Fruit fly (Drosophila melanogaster) whole organism, embryonic: Measurements from ENCODE around the gene CG4004.

Experiments
- CG10431 ChIP-seq: fragments of 200-800 bp; sonication (Bioruptor generic); optimal IDR thresholded peaks from 3 replicates; lab custom pipeline; 2018; ENCODE audit warnings: missing biosample characterization, mild to moderate bottlenecking, missing genetic modification characterization
- CG10565 ChIP-seq: fragments of 200-800 bp; sonication (Bioruptor generic); optimal IDR thresholded peaks from 3 replicates; lab custom pipeline; 2016; ENCODE audit warnings: missing biosample characterization, mild to moderate bottlenecking, missing genetic modification characterization
- CG10979 ChIP-seq: fragments of 200-800 bp; sonication (Bioruptor generic); optimal IDR thresholded peaks from 2 replicates; lab custom pipeline; 2018; ENCODE audit warnings: missing biosample characterization, mild to moderate bottlenecking, missing genetic modification characterization, moderate library complexity
- CG11093 ChIP-seq: fragments of 200-800 bp; sonication (Bioruptor generic); IDR thresholded peaks from 3 replicates; pipeline ENCODE4 v1.3.6; 2022; ENCODE audit warnings: missing biosample characterization, missing genetic modification characterization
- CG13775 ChIP-seq: fragments of 200-800 bp; sonication (Bioruptor generic); optimal IDR thresholded peaks from 3 replicates; lab custom pipeline; 2017; ENCODE audit warnings: missing biosample characterization, mild to moderate bottlenecking, missing genetic modification characterization
- CG14710 ChIP-seq: fragments of 200-800 bp; sonication (Bioruptor generic); optimal IDR thresholded peaks from 3 replicates; lab custom pipeline; 2019; ENCODE audit warnings: missing biosample characterization, mild to moderate bottlenecking, missing genetic modification characterization, moderate library complexity
- CG1602 ChIP-seq: fragments of 200-800 bp; sonication (Bioruptor generic); optimal IDR thresholded peaks from 3 replicates; lab custom pipeline; 2016; ENCODE audit warnings: missing biosample characterization, missing genetic modification characterization
- CG1647 ChIP-seq: fragments of 200-800 bp; sonication (Bioruptor generic); optimal IDR thresholded peaks from 3 replicates; lab custom pipeline; 2016; ENCODE audit warnings: missing biosample characterization, missing genetic modification characterization
- CG16815 ChIP-seq: fragments of 200-800 bp; sonication (Bioruptor generic); optimal IDR thresholded peaks from 3 replicates; lab custom pipeline; 2017; ENCODE audit warnings: missing biosample characterization, mild to moderate bottlenecking, missing genetic modification characterization
- CG18011 ChIP-seq: fragments of 200-800 bp; sonication (Bioruptor generic); optimal IDR thresholded peaks from 2 replicates; lab custom pipeline; 2017; ENCODE audit warnings: missing biosample characterization, missing genetic modification characterization, mild to moderate bottlenecking, moderate library complexity, missing genotype
- CG18262 ChIP-seq: fragments of 200-800 bp; optimal IDR thresholded peaks from 3 replicates; lab custom pipeline; 2019; ENCODE audit warnings: missing biosample characterization, mild to moderate bottlenecking, missing genetic modification characterization, moderate library complexity
- CG34376 ChIP-seq: fragments of 200-800 bp; sonication (Bioruptor generic); optimal IDR thresholded peaks from 2 replicates; lab custom pipeline; 2018; ENCODE audit warnings: missing biosample characterization, mild to moderate bottlenecking, missing genetic modification characterization
- CG6813 ChIP-seq: fragments of 200-800 bp; sonication (Bioruptor generic); optimal IDR thresholded peaks from 2 replicates; lab custom pipeline; 2017; ENCODE audit warnings: missing biosample characterization, missing genetic modification characterization, mild to moderate bottlenecking, moderate library complexity, missing genetic modification reagents
- CG7556 ChIP-seq: fragments of 200-800 bp; sonication (Bioruptor generic); optimal IDR thresholded peaks from 2 replicates; lab custom pipeline; 2017; ENCODE audit warnings: missing biosample characterization, mild to moderate bottlenecking, missing genetic modification characterization
- CG7839 ChIP-seq: fragments of 200-800 bp; sonication (Bioruptor generic); optimal IDR thresholded peaks from 3 replicates; lab custom pipeline; 2018; ENCODE audit warnings: missing biosample characterization, mild to moderate bottlenecking, missing genetic modification characterization, moderate library complexity
- CG7928 ChIP-seq: fragments of 200-800 bp; sonication (Bioruptor generic); optimal IDR thresholded peaks from 2 replicates; lab custom pipeline; 2017; ENCODE audit warnings: missing biosample characterization, mild to moderate bottlenecking, missing genetic modification characterization
- D ChIP-seq, 2 experiments: fragments of 200-800 bp in 1 of 2; fragments of >200 bp in 1 of 2; sonication (Bioruptor generic) in 1 of 2; optimal IDR thresholded peaks; 2 replicates in 1 of 2; 3 replicates in 1 of 2; lab custom pipeline; 2017; ENCODE audit warnings: mild to moderate bottlenecking in 1 of 2, missing biosample characterization in 1 of 2, missing genetic modification characterization in 1 of 2, missing genetic modification reagents in 1 of 2
- Ets65A ChIP-seq: fragments of 200-800 bp; sonication (Bioruptor generic); peaks from one replicate; lab custom pipeline; 2016; ENCODE audit warnings: missing biosample characterization, missing genetic modification characterization
- Fer2 ChIP-seq: fragments of 200-800 bp; sonication (Bioruptor generic); optimal IDR thresholded peaks from 2 replicates; lab custom pipeline; 2018; ENCODE audit warnings: missing biosample characterization, mild to moderate bottlenecking, missing genetic modification characterization, moderate library complexity
- H2.0 ChIP-seq: fragments of 200-800 bp; sonication (Bioruptor generic); IDR thresholded peaks from 2 replicates; pipeline ENCODE4 v1.3.6; 2022; ENCODE audit warnings: missing biosample characterization, missing genetic modification characterization
- Kr ChIP-seq: fragments of 200-800 bp; sonication (Bioruptor generic); optimal IDR thresholded peaks from 2 replicates; lab custom pipeline; 2017; ENCODE audit warnings: missing biosample characterization, mild to moderate bottlenecking, missing genetic modification characterization
- Lhr ChIP-seq: fragments of 200-800 bp; sonication (Bioruptor generic); optimal IDR thresholded peaks from 3 replicates; lab custom pipeline; 2017; ENCODE audit warnings: mild to moderate bottlenecking, missing biosample characterization, missing genetic modification reagents, missing genetic modification characterization
- Mrtf ChIP-seq: fragments of 200-800 bp; sonication (Bioruptor generic); IDR thresholded peaks from 3 replicates; pipeline ENCODE4 v1.3.6; 2022; ENCODE audit warnings: missing biosample characterization, missing genetic modification characterization
- NFAT ChIP-seq: fragments of 200-800 bp; sonication (Bioruptor generic); IDR thresholded peaks from 2 replicates; pipeline ENCODE4 v1.3.6; 2022; ENCODE audit warnings: missing biosample characterization, missing genetic modification characterization
- NK7.1 ChIP-seq: fragments of 200-800 bp; sonication (Bioruptor generic); optimal IDR thresholded peaks from 3 replicates; lab custom pipeline; 2016; ENCODE audit warnings: missing biosample characterization, missing genetic modification characterization
- Oli ChIP-seq: fragments of 200-800 bp; sonication (Bioruptor generic); optimal IDR thresholded peaks from 2 replicates; lab custom pipeline; 2018; ENCODE audit warnings: missing biosample characterization, mild to moderate bottlenecking, missing genetic modification characterization, moderate library complexity
- Pdp1 ChIP-seq, 2 experiments: fragments of 200-800 bp; sonication (Bioruptor generic); optimal IDR thresholded peaks; 3 replicates each; lab custom pipeline; 2016; ENCODE audit warnings: missing biosample characterization in 2 of 2, missing genetic modification characterization in 2 of 2, mild to moderate bottlenecking in 1 of 2, moderate library complexity in 1 of 2
- Ptx1 ChIP-seq: fragments of 200-800 bp; sonication (Bioruptor generic); IDR thresholded peaks from 2 replicates; pipeline ENCODE4 v1.3.6; 2022; ENCODE audit warnings: missing biosample characterization, missing genetic modification characterization
- Rfx ChIP-seq: fragments of 200-800 bp; sonication (Bioruptor generic); IDR thresholded peaks from 2 replicates; pipeline ENCODE4 v1.3.6; 2022; ENCODE audit warnings: missing biosample characterization, missing genetic modification characterization
- Sin3A ChIP-seq: fragments of >200 bp; optimal IDR thresholded peaks from 2 replicates; lab custom pipeline; 2018
- Sry-δ ChIP-seq: fragments of 200-800 bp; sonication (Bioruptor generic); optimal IDR thresholded peaks from 2 replicates; lab custom pipeline; 2016; ENCODE audit warnings: missing biosample characterization, missing genetic modification characterization
- Xbp1 ChIP-seq: fragments of 200-800 bp; sonication (Bioruptor generic); optimal IDR thresholded peaks from 3 replicates; lab custom pipeline; 2016; ENCODE audit warnings: missing biosample characterization, mild to moderate bottlenecking, missing genetic modification characterization
- YL-1 ChIP-seq: fragments of 200-800 bp; sonication (Bioruptor generic); optimal IDR thresholded peaks from 3 replicates; lab custom pipeline; 2017; ENCODE audit warnings: missing biosample characterization, mild to moderate bottlenecking, missing genetic modification characterization
- dati ChIP-seq: fragments of 200-800 bp; sonication (Bioruptor generic); IDR thresholded peaks from 2 replicates; pipeline ENCODE4 v1.3.6; 2022; ENCODE audit warnings: missing biosample characterization, missing genetic modification characterization
- fd64A ChIP-seq: fragments of 200-800 bp; sonication (Bioruptor generic); optimal IDR thresholded peaks from 3 replicates; lab custom pipeline; 2018; ENCODE audit warnings: missing biosample characterization, mild to moderate bottlenecking, missing genetic modification characterization
- hbn ChIP-seq: fragments of 200-800 bp; sonication (Bioruptor generic); IDR thresholded peaks from 2 replicates; pipeline ENCODE4 v1.3.6; 2022; ENCODE audit warnings: missing biosample characterization, missing genetic modification characterization; ENCODE audit not compliant: partially characterized antibody
- lov ChIP-seq, 2 experiments: fragments of 200-800 bp in 1 of 2; fragments of >200 bp in 1 of 2; sonication (Bioruptor generic) in 1 of 2; IDR thresholded peaks in 1 of 2; optimal IDR thresholded peaks in 1 of 2; 2 replicates in 1 of 2; 3 replicates in 1 of 2; pipeline versions ENCODE4 v1.3.6 to Lab custom; 2017 to 2022; ENCODE audit warnings: missing biosample characterization in 1 of 2, missing genetic modification characterization in 1 of 2
- odd ChIP-seq: fragments of 200-800 bp; sonication (Bioruptor generic); optimal IDR thresholded peaks from 2 replicates; lab custom pipeline; 2017; ENCODE audit warnings: missing biosample characterization, mild to moderate bottlenecking, missing genetic modification characterization
- p53 ChIP-seq: fragments of 200-800 bp; sonication (Bioruptor generic); optimal IDR thresholded peaks from 2 replicates; lab custom pipeline; 2016; ENCODE audit warnings: missing biosample characterization, missing genetic modification characterization
- peb ChIP-seq: fragments of 200-800 bp; sonication (Bioruptor generic); IDR thresholded peaks from 2 replicates; pipeline ENCODE4 v1.3.6; 2022; ENCODE audit warnings: missing biosample characterization, missing genetic modification characterization
- prd ChIP-seq, 3 experiments: fragments of >200 bp in 2 of 3; fragments of 200-800 bp in 1 of 3; sonication (Bioruptor generic) in 1 of 3; optimal IDR thresholded peaks in 2 of 3; IDR thresholded peaks in 1 of 3; 2 replicates in 2 of 3; 3 replicates in 1 of 3; pipeline versions ENCODE4 v1.3.6 to Lab custom; 2017 to 2022; ENCODE audit warnings: missing biosample characterization in 1 of 3, missing genetic modification characterization in 1 of 3
- run ChIP-seq: fragments of 200-800 bp; sonication (Bioruptor generic); optimal IDR thresholded peaks from 3 replicates; lab custom pipeline; 2018; ENCODE audit warnings: missing biosample characterization, mild to moderate bottlenecking, missing genetic modification characterization
- scrt ChIP-seq: fragments of 200-800 bp; sonication (Bioruptor generic); optimal IDR thresholded peaks from 2 replicates; lab custom pipeline; 2018; ENCODE audit warnings: missing biosample characterization, mild to moderate bottlenecking, missing genetic modification characterization, moderate library complexity
- sens-2 ChIP-seq: fragments of 200-800 bp; sonication (Bioruptor generic); IDR thresholded peaks from 2 replicates; pipeline ENCODE4 v1.3.6; 2022; ENCODE audit warnings: missing biosample characterization, missing genetic modification characterization
- shn ChIP-seq: fragments of 200-800 bp; sonication (Bioruptor generic); optimal IDR thresholded peaks from 3 replicates; lab custom pipeline; 2016; ENCODE audit warnings: missing biosample characterization, missing genetic modification characterization
- sima ChIP-seq: fragments of 200-800 bp; sonication (Bioruptor generic); optimal IDR thresholded peaks from 2 replicates; lab custom pipeline; 2016; ENCODE audit warnings: missing biosample characterization, missing genetic modification characterization
- stwl ChIP-seq: fragments of 200-800 bp; sonication (Bioruptor generic); optimal IDR thresholded peaks from 3 replicates; lab custom pipeline; 2018; ENCODE audit warnings: missing biosample characterization, mild to moderate bottlenecking, missing genetic modification characterization, moderate library complexity
- tgo ChIP-seq: fragments of 200-800 bp; sonication (Bioruptor generic); IDR thresholded peaks from 3 replicates; pipeline ENCODE4 v1.3.6; 2022; ENCODE audit warnings: missing biosample characterization, missing genetic modification characterization
- trem ChIP-seq: fragments of 200-800 bp; optimal IDR thresholded peaks from 3 replicates; lab custom pipeline; 2019; ENCODE audit warnings: missing biosample characterization, mild to moderate bottlenecking, missing genetic modification characterization, moderate library complexity
- wek ChIP-seq: fragments of 200-800 bp; sonication (Bioruptor generic); optimal IDR thresholded peaks from 3 replicates; lab custom pipeline; 2018; ENCODE audit warnings: missing biosample characterization, mild to moderate bottlenecking, missing genetic modification characterization, moderate library complexity

The CG4004 gene

DNA sequence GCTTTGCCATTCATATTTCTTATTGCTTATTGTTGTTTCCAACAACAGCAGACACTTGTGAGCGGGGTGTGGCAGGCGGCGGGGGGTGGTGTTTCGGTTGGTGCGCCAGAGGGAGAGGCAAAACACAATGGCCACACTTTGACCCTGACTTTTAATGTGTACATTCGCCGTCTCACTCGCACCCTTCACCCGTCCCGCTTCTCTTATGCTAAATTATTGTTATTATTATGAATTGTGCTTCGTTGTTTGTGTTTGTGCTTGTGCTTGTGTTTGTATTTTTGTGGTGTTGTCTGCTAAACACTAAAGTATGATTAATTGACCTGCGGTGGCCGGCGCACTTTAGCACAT, 12.3 kb downstream of the CG4004 start (continued):
- TF ChIP-seq fd64A = peak; percentile 5
- TF ChIP-seq prd (optimal IDR thresholded peaks at IDR 0.05; lab: Kevin White, UChicago) = no peak
- TF ChIP-seq prd (GFP tag; IDR thresholded peaks at IDR 0.05; lab: Robert Waterston, UW) = no peak
- no peak for TF ChIP-seq tgo (GFP tag; lab: Robert Waterston, UW)
- no peak for TF ChIP-seq Xbp1 (GFP tag; lab: Kevin White, UChicago)
- TF ChIP-seq Oli = no peak
- TF ChIP-seq CG18262 (tag; lab: Kevin White, UChicago) = no peak
- TF ChIP-seq NK7.1 = no peak
- TF ChIP-seq CG10431 (GFP tag; lab: Kevin White, UChicago) = no peak
- TF ChIP-seq CG18011 = no peak
- TF ChIP-seq Lhr (GFP tag; lab: Kevin White, UChicago) = no peak
- TF ChIP-seq Fer2 (tag; lab: Kevin White, UChicago) = no peak
- TF ChIP-seq wek (GFP tag; lab: Kevin White, UChicago) = peak; percentile 4
- TF ChIP-seq Pdp1 (GFP tag; optimal IDR thresholded peaks at IDR 0.05; lab: Kevin White, UChicago) = peak in 1 of 2 experiments; percentile 5
- no peak for TF ChIP-seq Ets65A (GFP tag; lab: Kevin White, UChicago)
- TF ChIP-seq NFAT (GFP tag; lab: Robert Waterston, UW) = no peak
- TF ChIP-seq hbn = no peak
- no peak for TF ChIP-seq CG7839 (tag; lab: Kevin White, UChicago)
- TF ChIP-seq Kr (GFP tag; lab: Kevin White, UChicago) = no peak
- no peak for TF ChIP-seq Ptx1 (GFP tag; lab: Robert Waterston, UW)
- TF ChIP-seq sima = no peak
- no peak for TF ChIP-seq shn (GFP tag; lab: Kevin White, UChicago)
- TF ChIP-seq sens-2 = no peak
- TF ChIP-seq CG34376 (GFP tag; lab: Kevin White, UChicago) = peak; percentile 74
- no peak for TF ChIP-seq trem
- no peak for TF ChIP-seq CG10565 (GFP tag; lab: Kevin White, UChicago)
- TF ChIP-seq CG7556 (GFP tag; lab: Kevin White, UChicago) = no peak
- TF ChIP-seq p53 (GFP tag; lab: Kevin White, UChicago) = no peak
- TF ChIP-seq odd (GFP tag; lab: Kevin White, UChicago) = no peak
- no peak for TF ChIP-seq D (optimal IDR thresholded peaks at IDR 0.05; lab: Kevin White, UChicago)
- TF ChIP-seq D (GFP tag; optimal IDR thresholded peaks at IDR 0.05; lab: Kevin White, UChicago) = no peak
- no peak for TF ChIP-seq Sry-δ (GFP tag; lab: Kevin White, UChicago)
- TF ChIP-seq Rfx = no peak
- no peak for TF ChIP-seq lov (optimal IDR thresholded peaks at IDR 0.05; lab: Kevin White, UChicago)
- TF ChIP-seq lov (GFP tag; IDR thresholded peaks at IDR 0.05; lab: Robert Waterston, UW) = 0 out of 3 replicates have a peak, but pooled peaks have one; percentile 40
- no peak for TF ChIP-seq CG13775 (GFP tag; lab: Kevin White, UChicago)
- TF ChIP-seq CG7928 (GFP tag; lab: Kevin White, UChicago) = no peak
- TF ChIP-seq peb = no peak
- TF ChIP-seq stwl (tag; lab: Kevin White, UChicago) = no peak
- no peak for TF ChIP-seq CG1602 (GFP tag; lab: Kevin White, UChicago)
- TF ChIP-seq Sin3A (lab: Kevin White, UChicago) = no peak
- no peak for TF ChIP-seq CG14710 (tag; lab: Kevin White, UChicago)
- no peak for TF ChIP-seq CG6813 (GFP tag; lab: Kevin White, UChicago)
- no peak for TF ChIP-seq H2.0
- no peak for TF ChIP-seq scrt (GFP tag; lab: Kevin White, UChicago)
- TF ChIP-seq dati (GFP tag; lab: Robert Waterston, UW) = peak; percentile 5; the same call in 1 of the 2 replicates
- TF ChIP-seq CG1647 (GFP tag; lab: Kevin White, UChicago) = no peak
- TF ChIP-seq Mrtf (GFP tag; lab: Robert Waterston, UW) = no peak
- no peak for TF ChIP-seq CG11093
- peak; percentile 11 for TF ChIP-seq run (tag; lab: Kevin White, UChicago)
- TF ChIP-seq CG16815 = no peak
- no peak for TF ChIP-seq YL-1 (GFP tag; lab: Kevin White, UChicago)
- TF ChIP-seq CG10979 (tag; lab: Kevin White, UChicago) = no peak
